Worm (Caenorhabditis elegans): ENCODE results near the gene rps-0.

Gene rps-0

DNA sequence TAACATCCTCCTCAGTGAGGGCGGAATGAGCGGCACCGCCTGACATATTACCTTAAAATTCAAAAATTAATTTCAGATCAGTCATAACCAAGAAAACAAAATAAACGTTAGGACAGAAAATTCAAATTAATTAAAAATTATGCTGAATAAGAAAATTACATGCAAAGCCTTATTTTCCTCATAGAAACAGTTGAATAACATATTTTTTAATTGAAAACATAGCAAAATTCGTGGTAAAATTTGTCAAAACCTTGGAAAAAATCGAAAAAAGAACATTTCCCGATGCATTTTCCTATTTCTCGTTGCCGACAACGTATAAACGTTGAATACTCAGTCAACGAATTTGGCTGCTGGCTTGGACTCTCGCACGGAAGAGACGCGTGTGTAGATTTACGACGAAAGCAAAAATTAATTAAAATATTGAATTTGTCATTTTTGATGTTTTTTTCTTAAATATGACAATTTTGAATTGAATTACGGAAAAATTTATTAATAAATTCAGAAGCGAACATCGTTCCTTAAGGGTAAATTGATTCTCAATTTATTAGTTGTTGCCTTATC is at the start of gene rps-0, which contains the start of gene rbg-3:
Gene rps-0, minus strand, starts transcription at position 51 of the 561 bp plus-strand sequence.
Gene rbg-3, plus strand, starts transcription at position 424 of the 561 bp plus-strand sequence.
- TF ChIP-seq pha-4 (tag; optimal IDR thresholded peaks at IDR 0.05), result peak; percentile 97
- peak; percentile 38 for TF ChIP-seq fkh-10 (GFP tag; optimal IDR thresholded peaks at IDR 0.05)
- peak; percentile 86 for TF ChIP-seq lsy-12 (tag; optimal IDR thresholded peaks at IDR 0.05)
- TF ChIP-seq nhr-11 (tag; optimal IDR thresholded peaks at IDR 0.05), result peak; percentile 64
- TF ChIP-seq egl-27 (tag; optimal IDR thresholded peaks at IDR 0.05), result peak; percentile 51
- TF ChIP-seq ZK546.5 (tag; optimal IDR thresholded peaks at IDR 0.05), result peak; percentile 29
- peak; percentile 84 for TF ChIP-seq snpc-4 (tag; optimal IDR thresholded peaks at IDR 0.05)
- peak; percentile 86 for TF ChIP-seq jun-1 (tag; optimal IDR thresholded peaks at IDR 0.05)
- no peak for TF ChIP-seq nhr-67 (tag; optimal IDR thresholded peaks at IDR 0.05)
- TF ChIP-seq unc-62 (GFP tag; optimal IDR thresholded peaks at IDR 0.05), result peak; percentile 53
- TF ChIP-seq elt-1 (tag; optimal IDR thresholded peaks at IDR 0.05), result peak; percentile 27
- TF ChIP-seq pqm-1 (tag; optimal IDR thresholded peaks at IDR 0.05), result peak; percentile 69
- TF ChIP-seq mdl-1 (tag; optimal IDR thresholded peaks at IDR 0.05), result no peak
- no peak for TF ChIP-seq daf-12 (tag; optimal IDR thresholded peaks at IDR 0.05)
- peak; percentile 75 for TF ChIP-seq hmg-11 (tag; optimal IDR thresholded peaks at IDR 0.05)
- no peak for TF ChIP-seq mml-1 (tag; optimal IDR thresholded peaks at IDR 0.05)
- peak; percentile 66 for TF ChIP-seq tbx-2 (tag; optimal IDR thresholded peaks at IDR 0.05)
- TF ChIP-seq R02D3.7 (tag; optimal IDR thresholded peaks at IDR 0.05), result peak; percentile 99
- TF ChIP-seq nhr-43 (tag; optimal IDR thresholded peaks at IDR 0.05; ENCODE audit: poor library complexity, severe bottlenecking), result peak; percentile 82
- no peak for TF ChIP-seq aly-2 (tag; optimal IDR thresholded peaks at IDR 0.05)
- TF ChIP-seq sea-2 (GFP tag; optimal IDR thresholded peaks at IDR 0.05), result no peak
- no peak for TF ChIP-seq nhr-28 (tag; optimal IDR thresholded peaks at IDR 0.05)
- peak; percentile 93 for TF ChIP-seq lin-39 (tag; optimal IDR thresholded peaks at IDR 0.05)
- peak; percentile 81 for TF ChIP-seq ceh-28 (tag; optimal IDR thresholded peaks at IDR 0.05)
- TF ChIP-seq unc-39 (tag; optimal IDR thresholded peaks at IDR 0.05), result no peak
- TF ChIP-seq elt-2 (tag; optimal IDR thresholded peaks at IDR 0.05), result peak; percentile 63
- peak; percentile 92 for TF ChIP-seq nhr-25 (tag; optimal IDR thresholded peaks at IDR 0.05)
- peak; percentile 96 for TF ChIP-seq nfya-1 (tag; optimal IDR thresholded peaks at IDR 0.05; ENCODE audit: insufficient read depth)
- TF ChIP-seq ceh-9 (tag; optimal IDR thresholded peaks at IDR 0.05), result no peak
- no peak for TF ChIP-seq ztf-11 (tag; optimal IDR thresholded peaks at IDR 0.05)
- TF ChIP-seq nhr-77 (tag; optimal IDR thresholded peaks at IDR 0.05), result peak; percentile 46
- no peak for TF ChIP-seq ceh-16 (tag; optimal IDR thresholded peaks at IDR 0.05)
- TF ChIP-seq ztf-4 (tag; optimal IDR thresholded peaks at IDR 0.05), result no peak
- no peak for TF ChIP-seq nhr-76 (tag; optimal IDR thresholded peaks at IDR 0.05)
- peak in 1 of 3 experiments; percentile 23 for TF ChIP-seq elt-3 (tag; optimal IDR thresholded peaks at IDR 0.05)
- no peak for TF ChIP-seq ceh-82 (tag; optimal IDR thresholded peaks at IDR 0.05)
- peak; percentile 41 for TF ChIP-seq ama-1 (optimal IDR thresholded peaks at IDR 0.05)
- no peak for TF ChIP-seq eor-1 (tag; optimal IDR thresholded peaks at IDR 0.05)
- TF ChIP-seq nhr-23 (tag; optimal IDR thresholded peaks at IDR 0.05), result peak; percentile 96
- TF ChIP-seq egl-5 (tag; optimal IDR thresholded peaks at IDR 0.05), result peak; percentile 85
- TF ChIP-seq fkh-2 (tag; optimal IDR thresholded peaks at IDR 0.05), result no peak
- peak; percentile 13 for TF ChIP-seq zag-1 (tag; optimal IDR thresholded peaks at IDR 0.05)
- no peak for TF ChIP-seq fos-1 (tag; optimal IDR thresholded peaks at IDR 0.05)
- TF ChIP-seq skn-1 (tag; optimal IDR thresholded peaks at IDR 0.05), result peak; percentile 62
- TF ChIP-seq nhr-237 (tag; optimal IDR thresholded peaks at IDR 0.05), result no peak
- peak; percentile 97 for TF ChIP-seq lin-15B (tag; optimal IDR thresholded peaks at IDR 0.05)
- TF ChIP-seq nhr-12 (tag; optimal IDR thresholded peaks at IDR 0.05), result no peak
